Fruit fly (Drosophila melanogaster) S2 (cell line): Measurements from ENCODE around the gene Rab39.

Experiments used
- CG8478 ChIP-seq: fragments of >200 bp; optimal IDR thresholded peaks from 2 replicates; lab custom pipeline; 2018
- CTCF ChIP-seq, 2 experiments: fragments of >200 bp; optimal IDR thresholded peaks; 2 replicates each; lab custom pipeline; 2018

- TF ChIP-seq CTCF (optimal IDR thresholded peaks at IDR 0.05; lab: Kevin White, UChicago) (no peak), CG8478 (lab: Kevin White, UChicago) (no peak)
Observed at dm6 chrX:7702160-7702907, 32.4 kb upstream of the Rab39 start.
